Worm (Caenorhabditis elegans) whole organism, L4 larva: ENCODE data around the gene scl-7.
A peak's percentile ranks its signal among the peaks of the same experiment; 100 is the strongest.

ENCODE experiments used
- D1046.2 ChIP-seq: fragments of 200-800 bp; sonication (Bioruptor generic); IDR thresholded peaks from 2 replicates; pipeline ENCODE4 v1.3.6; 2022; ENCODE audit warnings: missing genetic modification characterization, missing compliant biosample characterization
- F49E8.2 ChIP-seq: sonication (generic microtip); optimal IDR thresholded peaks from 2 replicates; lab custom pipeline; 2016; ENCODE audit warnings: missing compliant biosample characterization, mild to moderate bottlenecking, missing genetic modification characterization, borderline replicate concordance
- R02D3.7 ChIP-seq: fragments of 150-350 bp; sonication (generic microtip); optimal IDR thresholded peaks from 3 replicates; lab custom pipeline; 2014; ENCODE audit warnings: missing biosample characterization, missing genetic modification characterization
- T26A8.4 ChIP-seq: fragments of 200-800 bp; sonication (Bioruptor generic); IDR thresholded peaks from 2 replicates; pipeline ENCODE4 v1.3.6; 2022; ENCODE audit warnings: missing genetic modification characterization, missing compliant biosample characterization
- ZK546.5 ChIP-seq, 2 experiments: sonication (generic microtip); optimal IDR thresholded peaks; 2 replicates each; lab custom pipeline; 2017; ENCODE audit warnings: missing biosample characterization in 2 of 2, missing genetic modification characterization in 2 of 2
- aha-1 ChIP-seq: fragments of 150-350 bp; peaks from one replicate; lab custom pipeline; 2014; ENCODE audit warnings: missing biosample characterization, missing genetic modification characterization
- aly-2 ChIP-seq: sonication (generic microtip); optimal IDR thresholded peaks from 2 replicates; lab custom pipeline; 2018; ENCODE audit warnings: missing biosample characterization, missing genetic modification characterization
- arid-1 ChIP-seq: fragments of 200-800 bp; sonication (Bioruptor generic); conservative IDR thresholded peaks from 2 replicates; pipeline ENCODE4 v1.3.6; 2022; ENCODE audit warnings: missing genetic modification reagents, missing genetic modification characterization, missing compliant biosample characterization
- ceh-28 ChIP-seq: fragments of 150-350 bp; optimal IDR thresholded peaks from 2 replicates; lab custom pipeline; 2014; ENCODE audit warnings: missing biosample characterization, missing genetic modification reagents, missing genetic modification characterization
- ceh-32 ChIP-seq: sonication (generic microtip); optimal IDR thresholded peaks from 2 replicates; lab custom pipeline; 2016; ENCODE audit warnings: mild to moderate bottlenecking, missing genetic modification characterization, missing compliant biosample characterization; ENCODE audit not compliant: poor library complexity
- ces-1 ChIP-seq: fragments of 150-350 bp; sonication (generic microtip); optimal IDR thresholded peaks from 4 replicates; lab custom pipeline; 2014; ENCODE audit warnings: missing biosample characterization, missing genetic modification reagents, missing genetic modification characterization
- ctbp-1 ChIP-seq: fragments of 200-800 bp; sonication (Bioruptor generic); IDR thresholded peaks from 2 replicates; pipeline ENCODE4 v1.3.6; 2022; ENCODE audit warnings: missing genetic modification reagents, missing genetic modification characterization, missing compliant biosample characterization
- daf-16 ChIP-seq, 3 experiments: sonication (generic microtip); optimal IDR thresholded peaks; 2 replicates each; lab custom pipeline; 2016 to 2017; ENCODE audit warnings: missing genetic modification characterization in 3 of 3, missing genetic modification reagents in 3 of 3, mild to moderate bottlenecking in 2 of 3, missing compliant biosample characterization in 2 of 3, missing biosample characterization in 1 of 3, moderate library complexity in 1 of 3
- dmd-8 ChIP-seq: fragments of 200-800 bp; sonication (Bioruptor generic); IDR thresholded peaks from 2 replicates; pipeline ENCODE4 v1.3.6; 2022; ENCODE audit warnings: missing genetic modification characterization, missing compliant biosample characterization
- dve-1 ChIP-seq: sonication (generic microtip); optimal IDR thresholded peaks from 2 replicates; lab custom pipeline; 2017; ENCODE audit warnings: antibody characterized with exemption, mild to moderate bottlenecking, missing genetic modification characterization, missing compliant biosample characterization; ENCODE audit not compliant: insufficient read depth
- fkh-10 ChIP-seq: fragments of 150-350 bp; optimal IDR thresholded peaks from 2 replicates; lab custom pipeline; 2014; ENCODE audit warnings: missing biosample characterization, missing genetic modification reagents, missing genetic modification characterization
- fos-1 ChIP-seq: fragments of 150-350 bp; optimal IDR thresholded peaks from 2 replicates; lab custom pipeline; 2014; ENCODE audit warnings: missing biosample characterization, missing genetic modification characterization
- hif-1 ChIP-seq, 2 experiments: sonication (generic microtip); optimal IDR thresholded peaks; 2 replicates each; lab custom pipeline; 2016 to 2017; ENCODE audit warnings: missing compliant biosample characterization in 2 of 2, missing genetic modification characterization in 2 of 2, missing genetic modification reagents in 2 of 2, missing genotype in 2 of 2, mild to moderate bottlenecking in 1 of 2
- hlh-11 ChIP-seq: fragments of 200-800 bp; sonication (Bioruptor generic); optimal IDR thresholded peaks from 2 replicates; lab custom pipeline; 2018; ENCODE audit warnings: mild to moderate bottlenecking, missing genetic modification characterization, missing compliant biosample characterization
- hmg-1.1 ChIP-seq: fragments of 200-800 bp; sonication (Bioruptor generic); IDR thresholded peaks from 2 replicates; pipeline ENCODE4 v1.3.6; 2022; ENCODE audit warnings: missing genetic modification reagents, missing genetic modification characterization, missing compliant biosample characterization
- lin-1 ChIP-seq: fragments of 200-800 bp; sonication (Bioruptor generic); IDR thresholded peaks from 2 replicates; pipeline ENCODE4 v1.3.6; 2022; ENCODE audit warnings: missing genetic modification reagents, missing genetic modification characterization, missing compliant biosample characterization
- lin-29 ChIP-seq: fragments of 200-800 bp; sonication (Bioruptor generic); IDR thresholded peaks from 2 replicates; pipeline ENCODE4 v1.3.6; 2022; ENCODE audit warnings: missing genetic modification reagents, missing genetic modification characterization, missing compliant biosample characterization
- lin-38 ChIP-seq: fragments of 200-800 bp; sonication (Bioruptor generic); IDR thresholded peaks from 2 replicates; pipeline ENCODE4 v1.3.6; 2022; ENCODE audit warnings: missing genetic modification reagents, missing genetic modification characterization, missing compliant biosample characterization
- mxl-3 ChIP-seq: fragments of 200-800 bp; sonication (Bioruptor generic); optimal IDR thresholded peaks from 2 replicates; lab custom pipeline; 2018; ENCODE audit warnings: mild to moderate bottlenecking, missing genetic modification characterization, missing compliant biosample characterization
- nhr-11 ChIP-seq: fragments of 150-350 bp; optimal IDR thresholded peaks from 2 replicates; lab custom pipeline; 2014; ENCODE audit warnings: missing biosample characterization, missing genetic modification characterization
- nhr-25 ChIP-seq: sonication (generic microtip); optimal IDR thresholded peaks from 2 replicates; lab custom pipeline; 2017; ENCODE audit warnings: missing genetic modification characterization, mild to moderate bottlenecking, missing compliant biosample characterization, antibody characterized with exemption, moderate library complexity, borderline replicate concordance; ENCODE audit not compliant: insufficient read depth
- nhr-28 ChIP-seq: fragments of 150-350 bp; optimal IDR thresholded peaks from 2 replicates; lab custom pipeline; 2014; ENCODE audit warnings: missing biosample characterization, missing genetic modification characterization
- nhr-48 ChIP-seq: sonication (generic microtip); optimal IDR thresholded peaks from 2 replicates; lab custom pipeline; 2016; ENCODE audit warnings: mild to moderate bottlenecking, missing genetic modification characterization, missing compliant biosample characterization
- nhr-77 ChIP-seq: fragments of 150-350 bp; optimal IDR thresholded peaks from 2 replicates; lab custom pipeline; 2014; ENCODE audit warnings: missing biosample characterization, missing genetic modification characterization
- pha-4 ChIP-seq, 2 experiments: fragments of 150-350 bp in 1 of 2; fragments of 200-800 bp in 1 of 2; sonication (Bioruptor generic) in 1 of 2; IDR thresholded peaks in 1 of 2; optimal IDR thresholded peaks in 1 of 2; 2 replicates each; pipeline versions ENCODE4 v1.3.6 to Lab custom; 2014 to 2022; ENCODE audit warnings: missing genetic modification characterization in 2 of 2, missing genetic modification reagents in 2 of 2, missing biosample characterization in 1 of 2, missing compliant biosample characterization in 1 of 2
- php-3 ChIP-seq: fragments of 200-800 bp; sonication (Bioruptor generic); IDR thresholded peaks from 2 replicates; pipeline ENCODE4 v1.3.6; 2022; ENCODE audit warnings: missing genetic modification reagents, missing genetic modification characterization, missing compliant biosample characterization
- pqm-1 ChIP-seq: sonication (generic microtip); optimal IDR thresholded peaks from 2 replicates; lab custom pipeline; 2017; ENCODE audit warnings: missing biosample characterization, missing genetic modification characterization
- rbr-2 ChIP-seq: sonication (generic microtip); optimal IDR thresholded peaks from 2 replicates; lab custom pipeline; 2016; ENCODE audit warnings: missing genotype, missing genetic modification characterization, missing compliant biosample characterization
- set-16 ChIP-seq: fragments of 200-800 bp; sonication (Bioruptor generic); IDR thresholded peaks from 2 replicates; pipeline ENCODE4 v1.3.6; 2022; ENCODE audit warnings: missing genetic modification reagents, missing genetic modification characterization, missing compliant biosample characterization
- skn-1 ChIP-seq: fragments of 150-350 bp; optimal IDR thresholded peaks from 2 replicates; lab custom pipeline; 2014; ENCODE audit warnings: missing biosample characterization, missing genetic modification characterization
- snpc-1.2 ChIP-seq: fragments of 200-800 bp; sonication (Bioruptor generic); IDR thresholded peaks from 2 replicates; pipeline ENCODE4 v1.3.6; 2022; ENCODE audit warnings: missing genetic modification reagents, missing genetic modification characterization, missing compliant biosample characterization
- spr-1 ChIP-seq: sonication (generic microtip); optimal IDR thresholded peaks from 2 replicates; lab custom pipeline; 2016; ENCODE audit warnings: mild to moderate bottlenecking, missing genetic modification characterization, missing compliant biosample characterization
- spr-3 ChIP-seq: fragments of 200-800 bp; sonication (Bioruptor generic); optimal IDR thresholded peaks from 2 replicates; lab custom pipeline; 2018; ENCODE audit warnings: mild to moderate bottlenecking, missing genetic modification characterization, missing compliant biosample characterization
- tra-1 ChIP-seq: fragments of 200-800 bp; sonication (Bioruptor generic); IDR thresholded peaks from 2 replicates; pipeline ENCODE4 v1.3.6; 2022; ENCODE audit warnings: missing genetic modification reagents, missing genetic modification characterization, missing compliant biosample characterization
- unc-130 ChIP-seq: sonication (generic microtip); optimal IDR thresholded peaks from 2 replicates; lab custom pipeline; 2016; ENCODE audit warnings: missing genetic modification reagents, missing genetic modification characterization, missing compliant biosample characterization
- unc-39 ChIP-seq: sonication (generic microtip); optimal IDR thresholded peaks from 2 replicates; lab custom pipeline; 2017; ENCODE audit warnings: missing biosample characterization, missing genetic modification characterization
- vab-7 ChIP-seq: fragments of 200-800 bp; sonication (Bioruptor generic); IDR thresholded peaks from 2 replicates; pipeline ENCODE4 v1.3.6; 2022; ENCODE audit warnings: missing genetic modification reagents, missing genetic modification characterization, missing compliant biosample characterization
- zfp-2 ChIP-seq: sonication (generic microtip); optimal IDR thresholded peaks from 2 replicates; lab custom pipeline; 2016; ENCODE audit warnings: mild to moderate bottlenecking, missing genetic modification characterization, missing compliant biosample characterization
- zfp-3 ChIP-seq: fragments of 200-800 bp; sonication (Bioruptor generic); conservative IDR thresholded peaks from 2 replicates; pipeline ENCODE4 v1.3.6; 2022; ENCODE audit warnings: missing genetic modification reagents, missing genetic modification characterization, missing compliant biosample characterization

The scl-7 gene

DNA sequence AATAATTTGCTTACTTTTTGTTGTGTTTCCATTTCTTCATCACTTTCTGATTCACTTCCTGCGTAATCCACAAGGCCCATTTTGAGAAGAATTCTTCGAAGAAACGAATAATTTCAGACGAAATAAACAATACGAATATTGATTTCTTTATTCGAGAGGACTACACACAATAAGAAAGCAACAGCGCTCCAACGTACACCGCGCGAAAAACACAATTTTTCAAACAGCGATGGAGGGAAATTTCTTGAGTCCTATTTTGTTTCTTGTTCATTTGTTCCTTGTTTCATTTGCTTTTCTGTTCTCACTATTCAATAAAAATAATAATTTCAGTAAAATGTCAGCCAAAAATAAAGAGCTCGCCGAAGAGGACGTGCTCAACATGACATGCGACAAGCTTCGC, 23.4 kb downstream of the scl-7 start, which contains the start of the genes prcc-1 and C39E9.12 (continued):
- TF ChIP-seq mxl-3, result no peak

DNA sequence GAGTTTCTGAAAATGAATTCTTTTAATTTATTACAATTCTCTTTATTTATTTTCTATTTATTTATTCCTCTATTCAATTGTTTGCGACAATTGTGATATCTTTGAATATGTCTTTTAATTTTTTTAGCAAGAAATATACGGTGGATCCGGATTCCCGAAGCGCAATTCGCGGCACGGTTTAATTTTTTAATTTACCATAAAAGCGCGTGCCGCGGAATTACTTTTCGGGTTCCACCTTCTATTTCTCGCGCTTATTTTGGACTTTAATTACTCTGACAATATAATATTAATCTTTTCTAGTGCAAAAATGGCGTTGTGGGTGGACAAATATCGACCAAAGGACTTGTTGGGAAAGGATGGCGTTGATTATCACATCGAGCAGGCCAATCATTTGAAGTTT, 25.2 kb downstream of the scl-7 start, which contains the start of gene rfc-3:
Gene rfc-3 (plus strand): TSS at position 301 of the 400 bp plus-strand sequence.
- TF ChIP-seq ceh-28 (tag; lab: Kevin White, UChicago) (no peak), lin-38 (GFP tag; lab: Robert Waterston, UW) (0 out of 2 replicates have a peak, but pooled peaks have one; percentile 15)
- TF ChIP-seq, all 104 proteins: peak for 1

DNA sequence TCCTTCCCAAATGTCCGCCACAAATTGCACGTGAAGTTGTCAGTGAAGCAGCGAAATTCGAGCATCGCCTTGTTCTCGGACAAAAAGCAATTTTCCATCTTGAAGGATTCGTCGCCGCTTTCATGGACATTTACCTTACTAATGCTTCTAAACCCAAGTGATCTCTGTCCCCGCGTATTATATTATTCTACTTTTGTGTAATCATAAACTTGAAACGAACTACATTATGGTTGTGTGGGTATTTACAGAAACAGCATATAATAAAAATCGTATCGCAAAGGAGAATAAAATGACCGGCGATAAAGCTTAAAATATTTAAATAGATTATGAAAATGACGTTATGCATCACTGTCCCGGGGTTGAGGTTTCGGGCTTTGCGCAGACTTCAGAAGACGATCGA, 26.5 kb downstream of the scl-7 start:
- TF ChIP-seq ctbp-1 (GFP tag; lab: Robert Waterston, UW) (no peak), spr-1 (tag; lab: Kevin White, UChicago) (no peak), arid-1 (no peak), tra-1 (GFP tag; lab: Robert Waterston, UW) (no peak), unc-130 (GFP tag; lab: Kevin White, UChicago) (peak; percentile 26), zfp-2 (tag; lab: Kevin White, UChicago) (no peak), ceh-32 (tag; lab: Kevin White, UChicago) (no peak), hmg-1.1 (GFP tag; lab: Robert Waterston, UW) (no peak), F49E8.2 (tag; lab: Kevin White, UChicago) (peak; percentile 44), set-16 (GFP tag; lab: Robert Waterston, UW) (no peak), lin-38 (GFP tag; lab: Robert Waterston, UW) (peak; percentile 62), dve-1 (no peak), lin-1 (GFP tag; lab: Robert Waterston, UW) (no peak), daf-16 (GFP tag; optimal IDR thresholded peaks at IDR 0.05; lab: Kevin White, UChicago) (no peak), daf-16 (tag; optimal IDR thresholded peaks at IDR 0.05; lab: Kevin White, UChicago) (peak; percentile 37), aly-2 (no peak), unc-39 (no peak)

DNA sequence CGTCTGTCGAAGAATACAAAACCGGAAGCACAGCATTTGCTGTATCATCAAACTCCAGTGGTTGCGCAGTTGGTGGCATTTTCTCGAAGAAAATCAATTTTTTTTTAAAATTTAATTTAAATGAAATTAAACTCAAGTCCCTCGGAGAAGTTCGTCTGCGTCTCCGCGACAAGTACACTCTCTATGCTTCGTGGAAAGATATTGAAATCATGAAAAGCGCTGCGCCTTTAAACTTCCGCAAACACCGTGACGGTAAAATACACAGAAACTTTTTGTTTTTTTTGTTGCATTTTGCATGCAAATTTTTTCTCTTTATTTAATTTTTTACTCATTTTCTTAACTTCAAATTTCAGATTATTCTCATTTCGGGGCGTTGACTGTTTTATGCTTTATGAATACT, 28.4 kb downstream of the scl-7 start, which contains the start of the genes dli-1, tin-9.2 and exos-4.1:
Gene dli-1 (minus strand): TSS at position 141 of the 400 bp plus-strand sequence.
Gene tin-9.2 (plus strand): TSS at position 344 of the 400 bp plus-strand sequence.
Gene exos-4.1 (plus strand): TSS at position 348 of the 400 bp plus-strand sequence.
- TF ChIP-seq T26A8.4, result no peak
- no peak for TF ChIP-seq nhr-48 (tag; lab: Kevin White, UChicago)
- TF ChIP-seq arid-1, result peak; percentile 42
- TF ChIP-seq zfp-3, result no peak
- no peak for TF ChIP-seq dmd-8 (GFP tag; lab: Robert Waterston, UW)
- no peak for TF ChIP-seq nhr-28 (tag; lab: Kevin White, UChicago)
- no peak for TF ChIP-seq daf-16 (GFP tag; optimal IDR thresholded peaks at IDR 0.05; lab: Kevin White, UChicago)
- TF ChIP-seq daf-16 (tag; optimal IDR thresholded peaks at IDR 0.05; lab: Kevin White, UChicago), result peak; percentile 35
- TF ChIP-seq ces-1 (GFP tag; lab: Kevin White, UChicago), result peak; percentile 3
- peak; percentile 28 for TF ChIP-seq unc-130 (GFP tag; lab: Kevin White, UChicago)
- TF ChIP-seq aha-1 (tag; lab: Kevin White, UChicago), result no peak
- TF ChIP-seq hif-1 (tag; optimal IDR thresholded peaks at IDR 0.05; lab: Kevin White, UChicago), result peak in 1 of 2 experiments; percentile 15
- no peak for TF ChIP-seq nhr-25
- no peak for TF ChIP-seq pqm-1 (tag; lab: Kevin White, UChicago)
- no peak for TF ChIP-seq php-3 (GFP tag; lab: Robert Waterston, UW)
- no peak for TF ChIP-seq lin-29 (GFP tag; lab: Robert Waterston, UW)
- TF ChIP-seq ZK546.5 (tag; optimal IDR thresholded peaks at IDR 0.05; lab: Kevin White, UChicago), result no peak
- TF ChIP-seq vab-7, result no peak
- no peak for TF ChIP-seq D1046.2
- TF ChIP-seq pha-4 (GFP tag; IDR thresholded peaks at IDR 0.05; lab: Robert Waterston, UW), result 0 out of 2 replicates have a peak, but pooled peaks have one; percentile 33
- TF ChIP-seq pha-4 (tag; optimal IDR thresholded peaks at IDR 0.05; lab: Kevin White, UChicago), result no peak
- no peak for TF ChIP-seq R02D3.7 (tag; lab: Kevin White, UChicago)
- no peak for TF ChIP-seq skn-1
- TF ChIP-seq nhr-77 (tag; lab: Kevin White, UChicago), result no peak
- TF ChIP-seq nhr-11 (tag; lab: Kevin White, UChicago), result peak; percentile 7
- TF ChIP-seq fkh-10 (GFP tag; lab: Kevin White, UChicago), result peak; percentile 34
- no peak for TF ChIP-seq spr-3 (GFP tag; lab: Kevin White, UChicago)
- TF ChIP-seq snpc-1.2 (GFP tag; lab: Robert Waterston, UW), result peak; percentile 80
- peak; percentile 52 for TF ChIP-seq hlh-11 (tag; lab: Kevin White, UChicago)
- TF ChIP-seq fos-1 (tag; lab: Kevin White, UChicago), result no peak
- TF ChIP-seq rbr-2 (tag; lab: Kevin White, UChicago), result peak; percentile 68
